Worm (Caenorhabditis elegans) whole organism, L2 larva: Measurements from ENCODE around the gene F44E5.1.

ENCODE experiments used
- aly-2 ChIP-seq: fragments of 150-350 bp; optimal IDR thresholded peaks from 2 replicates; lab custom pipeline; 2014; ENCODE audit warnings: missing biosample characterization, missing genetic modification characterization
- ama-1 ChIP-seq: fragments of 150-350 bp; optimal IDR thresholded peaks from 2 replicates; lab custom pipeline; 2018; ENCODE audit warnings: inconsistent platforms
- crh-2 ChIP-seq: sonication (generic microtip); optimal IDR thresholded peaks from 2 replicates; lab custom pipeline; 2017; ENCODE audit warnings: missing biosample characterization, missing genetic modification characterization
- elt-1 ChIP-seq: fragments of 150-350 bp; optimal IDR thresholded peaks from 2 replicates; lab custom pipeline; 2014; ENCODE audit warnings: missing biosample characterization, missing genetic modification characterization
- elt-3 ChIP-seq: sonication (generic microtip); optimal IDR thresholded peaks from 2 replicates; lab custom pipeline; 2017; ENCODE audit warnings: missing biosample characterization, missing genetic modification characterization
- lin-11 ChIP-seq: fragments of 150-350 bp; sonication (generic microtip); optimal IDR thresholded peaks from 2 replicates; lab custom pipeline; 2014; ENCODE audit warnings: missing biosample characterization, missing genetic modification characterization, inconsistent platforms, mixed read lengths
- lsy-2 ChIP-seq, 2 experiments: fragments of 150-350 bp in 1 of 2; sonication (generic microtip) in 1 of 2; optimal IDR thresholded peaks; 2 replicates each; lab custom pipeline; 2014 to 2017; ENCODE audit warnings: missing biosample characterization in 2 of 2, missing genetic modification characterization in 2 of 2
- mdl-1 ChIP-seq, 2 experiments: fragments of 150-350 bp in 1 of 2; sonication (generic microtip) in 1 of 2; optimal IDR thresholded peaks; 2 replicates each; lab custom pipeline; 2017; ENCODE audit warnings: missing biosample characterization in 2 of 2, missing genetic modification characterization in 2 of 2
- nhr-11 ChIP-seq: fragments of 150-350 bp; optimal IDR thresholded peaks from 2 replicates; lab custom pipeline; 2014; ENCODE audit warnings: missing biosample characterization, missing genetic modification characterization
- nhr-12 ChIP-seq: fragments of 150-350 bp; optimal IDR thresholded peaks from 2 replicates; lab custom pipeline; 2014; ENCODE audit warnings: missing biosample characterization, missing genetic modification characterization
- nhr-77 ChIP-seq: fragments of 150-350 bp; optimal IDR thresholded peaks from 2 replicates; lab custom pipeline; 2014; ENCODE audit warnings: missing biosample characterization, missing genetic modification characterization
- unc-39 ChIP-seq: fragments of 150-350 bp; optimal IDR thresholded peaks from 2 replicates; lab custom pipeline; 2014; ENCODE audit warnings: missing biosample characterization, missing genetic modification characterization
- ztf-1 ChIP-seq: fragments of 200-800 bp; sonication (Bioruptor generic); conservative IDR thresholded peaks from 2 replicates; pipeline ENCODE4 v1.3.6; 2022; ENCODE audit warnings: missing genetic modification characterization, missing compliant biosample characterization

ce11 chrII:11819824-11820223 is 45.5 kb upstream of the F44E5.1 start, which contains the start of gene Y6D1A.2:
- TF ChIP-seq lsy-2 (tag; optimal IDR thresholded peaks at IDR 0.05; lab: Kevin White, UChicago) (no peak), lin-11 (tag; lab: Kevin White, UChicago) (no peak), mdl-1 (tag; optimal IDR thresholded peaks at IDR 0.05; lab: Kevin White, UChicago) (no peak), elt-3 (tag; lab: Kevin White, UChicago) (no peak), unc-39 (no peak), nhr-11 (tag; lab: Kevin White, UChicago) (no peak), nhr-12 (tag; lab: Kevin White, UChicago) (no peak), elt-1 (tag; lab: Kevin White, UChicago) (no peak), aly-2 (tag; lab: Kevin White, UChicago) (no peak), nhr-77 (tag; lab: Kevin White, UChicago) (no peak), ama-1 (lab: Kevin White, UChicago) (no peak), ztf-1 (GFP tag; lab: Robert Waterston, UW) (no peak), crh-2 (tag; lab: Kevin White, UChicago) (no peak)
